Fruit fly (Drosophila melanogaster) whole organism, embryonic: ENCODE measurements around the gene Fkbp59.

Source experiments
- Ada2b ChIP-seq: fragments of 200-800 bp; sonication (Bioruptor generic); IDR thresholded peaks from 2 replicates; pipeline ENCODE4 v1.3.6; 2022; ENCODE audit warnings: missing biosample characterization, missing genetic modification characterization
- Bteb2 ChIP-seq: fragments of 200-800 bp; sonication (Bioruptor generic); optimal IDR thresholded peaks from 2 replicates; lab custom pipeline; 2016; ENCODE audit warnings: missing biosample characterization, missing genetic modification characterization
- CG10209 ChIP-seq: fragments of 200-800 bp; sonication (Bioruptor generic); optimal IDR thresholded peaks from 3 replicates; lab custom pipeline; 2017; ENCODE audit warnings: missing biosample characterization, mild to moderate bottlenecking, missing genetic modification characterization, missing genetic modification reagents
- CG10565 ChIP-seq: fragments of 200-800 bp; sonication (Bioruptor generic); optimal IDR thresholded peaks from 3 replicates; lab custom pipeline; 2016; ENCODE audit warnings: missing biosample characterization, mild to moderate bottlenecking, missing genetic modification characterization
- CG10979 ChIP-seq: fragments of 200-800 bp; sonication (Bioruptor generic); optimal IDR thresholded peaks from 2 replicates; lab custom pipeline; 2018; ENCODE audit warnings: missing biosample characterization, mild to moderate bottlenecking, missing genetic modification characterization, moderate library complexity
- CG11247 ChIP-seq: fragments of 200-800 bp; sonication (Bioruptor generic); IDR thresholded peaks from 2 replicates; pipeline ENCODE4 v1.3.6; 2022; ENCODE audit warnings: missing biosample characterization, missing genetic modification characterization
- CG11398 ChIP-seq: fragments of 200-800 bp; sonication (Bioruptor generic); optimal IDR thresholded peaks from 2 replicates; lab custom pipeline; 2016; ENCODE audit warnings: missing biosample characterization, missing genetic modification characterization
- CG11560 ChIP-seq: fragments of 200-800 bp; sonication (Bioruptor generic); IDR thresholded peaks from 3 replicates; pipeline ENCODE4 v1.3.6; 2022; ENCODE audit warnings: missing biosample characterization, missing genetic modification characterization
- CG12155 ChIP-seq: fragments of 200-800 bp; sonication (Bioruptor generic); optimal IDR thresholded peaks from 3 replicates; lab custom pipeline; 2016; ENCODE audit warnings: missing biosample characterization, missing genetic modification characterization
- CG12942 ChIP-seq: fragments of 200-800 bp; sonication (Bioruptor generic); optimal IDR thresholded peaks from 3 replicates; lab custom pipeline; 2016; ENCODE audit warnings: missing biosample characterization, missing genetic modification characterization
- CG14014 ChIP-seq: fragments of 200-800 bp; sonication (Bioruptor generic); IDR thresholded peaks from 2 replicates; pipeline ENCODE4 v1.3.6; 2022; ENCODE audit warnings: missing biosample characterization, missing genetic modification characterization
- CG15601 ChIP-seq: fragments of 200-800 bp; sonication (Bioruptor generic); optimal IDR thresholded peaks from 3 replicates; lab custom pipeline; 2019; ENCODE audit warnings: missing biosample characterization, mild to moderate bottlenecking, missing genetic modification characterization, moderate library complexity
- CG15696 ChIP-seq: fragments of 200-800 bp; sonication (Bioruptor generic); optimal IDR thresholded peaks from 2 replicates; lab custom pipeline; 2019; ENCODE audit warnings: missing biosample characterization, mild to moderate bottlenecking, missing genetic modification characterization, moderate library complexity
- CG1602 ChIP-seq: fragments of 200-800 bp; sonication (Bioruptor generic); optimal IDR thresholded peaks from 3 replicates; lab custom pipeline; 2016; ENCODE audit warnings: missing biosample characterization, missing genetic modification characterization
- CG17912 ChIP-seq: fragments of 200-800 bp; sonication (Bioruptor generic); optimal IDR thresholded peaks from 2 replicates; lab custom pipeline; 2018; ENCODE audit warnings: missing biosample characterization, mild to moderate bottlenecking, missing genetic modification characterization
- CG18262 ChIP-seq: fragments of 200-800 bp; optimal IDR thresholded peaks from 3 replicates; lab custom pipeline; 2019; ENCODE audit warnings: missing biosample characterization, mild to moderate bottlenecking, missing genetic modification characterization, moderate library complexity
- CG1832 ChIP-seq: fragments of 200-800 bp; sonication (Bioruptor generic); optimal IDR thresholded peaks from 2 replicates; lab custom pipeline; 2017; ENCODE audit warnings: missing biosample characterization, mild to moderate bottlenecking, missing genetic modification characterization, inconsistent platforms
- CG18476 ChIP-seq: fragments of 200-800 bp; sonication (Bioruptor generic); optimal IDR thresholded peaks from 2 replicates; lab custom pipeline; 2016; ENCODE audit warnings: missing biosample characterization, mild to moderate bottlenecking, missing genetic modification characterization
- CG2678 ChIP-seq: fragments of 200-800 bp; sonication (Bioruptor generic); optimal IDR thresholded peaks from 3 replicates; lab custom pipeline; 2019; ENCODE audit warnings: missing biosample characterization, mild to moderate bottlenecking, missing genetic modification characterization, moderate library complexity
- CG32532 ChIP-seq: fragments of 200-800 bp; sonication (Bioruptor generic); IDR thresholded peaks from 2 replicates; pipeline ENCODE4 v1.3.6; 2022; ENCODE audit warnings: missing biosample characterization, missing genetic modification characterization
- CG34376 ChIP-seq: fragments of 200-800 bp; sonication (Bioruptor generic); optimal IDR thresholded peaks from 2 replicates; lab custom pipeline; 2018; ENCODE audit warnings: missing biosample characterization, mild to moderate bottlenecking, missing genetic modification characterization
- CG6254 ChIP-seq: fragments of 200-800 bp; sonication (Bioruptor generic); optimal IDR thresholded peaks from 3 replicates; lab custom pipeline; 2017; ENCODE audit warnings: mild to moderate bottlenecking, missing biosample characterization, missing genetic modification reagents, missing genetic modification characterization
- CG6813 ChIP-seq: fragments of 200-800 bp; sonication (Bioruptor generic); optimal IDR thresholded peaks from 2 replicates; lab custom pipeline; 2017; ENCODE audit warnings: missing biosample characterization, missing genetic modification characterization, mild to moderate bottlenecking, moderate library complexity, missing genetic modification reagents
- CG7357 ChIP-seq: fragments of 200-800 bp; sonication (Bioruptor generic); IDR thresholded peaks from 3 replicates; pipeline ENCODE4 v1.3.6; 2022; ENCODE audit warnings: missing biosample characterization, missing genetic modification characterization
- CG7372 ChIP-seq: fragments of 200-800 bp; sonication (Bioruptor generic); IDR thresholded peaks from 2 replicates; pipeline ENCODE4 v1.3.6; 2022; ENCODE audit warnings: missing biosample characterization, missing genetic modification characterization
- CG8944 ChIP-seq: fragments of 200-800 bp; sonication (Bioruptor generic); optimal IDR thresholded peaks from 3 replicates; lab custom pipeline; 2016; ENCODE audit warnings: missing biosample characterization, missing genetic modification characterization
- D19A ChIP-seq: fragments of 200-800 bp; optimal IDR thresholded peaks from 3 replicates; lab custom pipeline; 2019; ENCODE audit warnings: missing biosample characterization, mild to moderate bottlenecking, missing genetic modification characterization, moderate library complexity
- Dad ChIP-seq: fragments of 200-800 bp; sonication (Bioruptor generic); optimal IDR thresholded peaks from 3 replicates; lab custom pipeline; 2016; ENCODE audit warnings: missing biosample characterization, missing genetic modification characterization
- Dfd ChIP-seq, 2 experiments: fragments of >200 bp; optimal IDR thresholded peaks; 2 replicates each; lab custom pipeline; 2017; ENCODE audit warnings: missing biosample characterization in 2 of 2, missing genetic modification characterization in 2 of 2
- Gsc ChIP-seq: fragments of 200-800 bp; sonication (Bioruptor generic); IDR thresholded peaks from 2 replicates; pipeline ENCODE4 v1.3.6; 2022; ENCODE audit warnings: missing biosample characterization, missing genetic modification characterization
- H2.0 ChIP-seq: fragments of 200-800 bp; sonication (Bioruptor generic); IDR thresholded peaks from 2 replicates; pipeline ENCODE4 v1.3.6; 2022; ENCODE audit warnings: missing biosample characterization, missing genetic modification characterization
- HHEX ChIP-seq: fragments of 200-800 bp; sonication (Bioruptor generic); optimal IDR thresholded peaks from 3 replicates; lab custom pipeline; 2017; ENCODE audit warnings: missing biosample characterization, mild to moderate bottlenecking, missing genetic modification characterization, missing genetic modification reagents
- HmgD ChIP-seq: fragments of 200-800 bp; sonication (Bioruptor generic); optimal IDR thresholded peaks from 3 replicates; lab custom pipeline; 2016; ENCODE audit warnings: missing biosample characterization, missing genetic modification characterization
- Hr39 ChIP-seq: fragments of >200 bp; optimal IDR thresholded peaks from 2 replicates; lab custom pipeline; 2017
- Hr78 ChIP-seq, 2 experiments: fragments of 200-800 bp in 1 of 2; fragments of >200 bp in 1 of 2; sonication (Bioruptor generic) in 1 of 2; optimal IDR thresholded peaks; 2 replicates each; lab custom pipeline; 2017 to 2019; ENCODE audit warnings: missing biosample characterization in 2 of 2, missing genetic modification characterization in 2 of 2, mild to moderate bottlenecking in 1 of 2, moderate library complexity in 1 of 2
- Mad ChIP-seq: fragments of 200-800 bp; sonication (Bioruptor generic); optimal IDR thresholded peaks from 2 replicates; lab custom pipeline; 2016; ENCODE audit warnings: missing biosample characterization, missing genetic modification characterization
- Opbp ChIP-seq: fragments of 200-800 bp; sonication (Bioruptor generic); IDR thresholded peaks from 3 replicates; pipeline ENCODE4 v1.3.6; 2022; ENCODE audit warnings: missing biosample characterization, missing genetic modification characterization; ENCODE audit not compliant: partially characterized antibody
- Trl ChIP-seq, 3 experiments: fragments of >200 bp in 2 of 3; fragments of 200-800 bp in 1 of 3; sonication (Bioruptor generic) in 1 of 3; optimal IDR thresholded peaks; 2 replicates in 1 of 3; 3 replicates in 2 of 3; lab custom pipeline; 2016 to 2017; ENCODE audit warnings: missing biosample characterization in 1 of 3, missing genetic modification characterization in 1 of 3
- az2 ChIP-seq: fragments of 200-800 bp; sonication (Bioruptor generic); optimal IDR thresholded peaks from 3 replicates; lab custom pipeline; 2016; ENCODE audit warnings: missing biosample characterization, missing genetic modification characterization
- fru ChIP-seq: fragments of >200 bp; optimal IDR thresholded peaks from 2 replicates; lab custom pipeline; 2017
- gcm2 ChIP-seq: fragments of 200-800 bp; sonication (Bioruptor generic); optimal IDR thresholded peaks from 2 replicates; lab custom pipeline; 2016; ENCODE audit warnings: missing biosample characterization, missing genetic modification characterization
- lola ChIP-seq, 3 experiments: fragments of >200 bp in 2 of 3; fragments of 200-800 bp in 1 of 3; sonication (Bioruptor generic) in 1 of 3; optimal IDR thresholded peaks; 2 replicates each; lab custom pipeline; 2017 to 2019; ENCODE audit warnings: missing biosample characterization in 3 of 3, missing genetic modification characterization in 3 of 3, mild to moderate bottlenecking in 1 of 3, moderate library complexity in 1 of 3
- nmo ChIP-seq: fragments of 200-800 bp; sonication (Bioruptor generic); optimal IDR thresholded peaks from 2 replicates; lab custom pipeline; 2018; ENCODE audit warnings: missing biosample characterization, mild to moderate bottlenecking, missing genetic modification characterization, moderate library complexity
- org-1 ChIP-seq: fragments of 200-800 bp; sonication (Bioruptor generic); optimal IDR thresholded peaks from 2 replicates; lab custom pipeline; 2017; ENCODE audit warnings: missing biosample characterization, missing genetic modification characterization
- pan ChIP-seq, 4 experiments: fragments of >200 bp in 3 of 4; fragments of 200-800 bp in 1 of 4; sonication (Bioruptor generic) in 1 of 4; optimal IDR thresholded peaks in 3 of 4; IDR thresholded peaks in 1 of 4; 2 replicates each; pipeline versions ENCODE4 v1.3.6 to Lab custom; 2017 to 2022; ENCODE audit warnings: missing biosample characterization in 2 of 4, missing genetic modification characterization in 2 of 4, mixed read lengths in 1 of 4
- ro ChIP-seq: fragments of 200-800 bp; sonication (Bioruptor generic); IDR thresholded peaks from 2 replicates; pipeline ENCODE4 v1.3.6; 2022; ENCODE audit warnings: missing biosample characterization, missing genetic modification characterization
- scrt ChIP-seq: fragments of 200-800 bp; sonication (Bioruptor generic); optimal IDR thresholded peaks from 2 replicates; lab custom pipeline; 2018; ENCODE audit warnings: missing biosample characterization, mild to moderate bottlenecking, missing genetic modification characterization, moderate library complexity
- unc-4 ChIP-seq: fragments of 200-800 bp; sonication (Bioruptor generic); IDR thresholded peaks from 2 replicates; pipeline ENCODE4 v1.3.6; 2022; ENCODE audit warnings: missing biosample characterization, missing genetic modification characterization; ENCODE audit not compliant: partially characterized antibody
- unpg ChIP-seq: fragments of 200-800 bp; sonication (Bioruptor generic); optimal IDR thresholded peaks from 3 replicates; lab custom pipeline; 2018; ENCODE audit warnings: missing biosample characterization, mild to moderate bottlenecking, missing genetic modification characterization, moderate library complexity
- wek ChIP-seq: fragments of 200-800 bp; sonication (Bioruptor generic); optimal IDR thresholded peaks from 3 replicates; lab custom pipeline; 2018; ENCODE audit warnings: missing biosample characterization, mild to moderate bottlenecking, missing genetic modification characterization, moderate library complexity
- zen ChIP-seq: fragments of 200-800 bp; sonication (Bioruptor generic); optimal IDR thresholded peaks from 3 replicates; lab custom pipeline; 2018; ENCODE audit warnings: missing biosample characterization, mild to moderate bottlenecking, missing genetic modification characterization, moderate library complexity

Gene Fkbp59

dm6 chr2L:9890576-9890975, 2.8 kb downstream of the Fkbp59 start, which contains the start of the genes CG34183 and CG4537 (continued):
- TF ChIP-seq CG1602 (no peak), CG7372 (GFP tag; lab: Robert Waterston, UW) (no peak), Trl (optimal IDR thresholded peaks at IDR 0.05; lab: Kevin White, UChicago) (no peak), Trl (GFP tag; optimal IDR thresholded peaks at IDR 0.05; lab: Kevin White, UChicago) (no peak), CG32532 (no peak), H2.0 (no peak), CG12942 (GFP tag; lab: Kevin White, UChicago) (no peak), unc-4 (GFP tag; lab: Robert Waterston, UW) (peak; percentile 92), CG1832 (no peak), HHEX (no peak), CG18476 (no peak), pan (optimal IDR thresholded peaks at IDR 0.05; lab: Kevin White, UChicago) (no peak), pan (GFP tag; optimal IDR thresholded peaks at IDR 0.05 in 1 of 2, IDR thresholded peaks at IDR 0.05 in 1 of 2) (no peak), CG10979 (tag; lab: Kevin White, UChicago) (no peak), CG6254 (GFP tag; lab: Kevin White, UChicago) (no peak), fru (lab: Kevin White, UChicago) (no peak), CG7357 (GFP tag; lab: Robert Waterston, UW) (no peak), CG8944 (GFP tag; lab: Kevin White, UChicago) (no peak), Opbp (GFP tag; lab: Robert Waterston, UW) (peak; percentile 91), CG15696 (tag; lab: Kevin White, UChicago) (no peak), CG11247 (GFP tag; lab: Robert Waterston, UW) (no peak), Mad (GFP tag; lab: Kevin White, UChicago) (no peak), Dfd (GFP tag; optimal IDR thresholded peaks at IDR 0.05; lab: Kevin White, UChicago) (no peak), Dad (peak; percentile 11), CG12155 (GFP tag; lab: Kevin White, UChicago) (no peak), Bteb2 (GFP tag; lab: Kevin White, UChicago) (no peak), CG10209 (GFP tag; lab: Kevin White, UChicago) (no peak), org-1 (GFP tag; lab: Kevin White, UChicago) (no peak), CG10565 (GFP tag; lab: Kevin White, UChicago) (no peak), CG11398 (GFP tag; lab: Kevin White, UChicago) (no peak), ro (no peak), wek (no peak), Hr39 (lab: Kevin White, UChicago) (no peak), CG18262 (tag; lab: Kevin White, UChicago) (no peak), scrt (GFP tag; lab: Kevin White, UChicago) (no peak), HmgD (no peak), zen (tag; lab: Kevin White, UChicago) (no peak), Ada2b (GFP tag; lab: Robert Waterston, UW) (no peak), unpg (GFP tag; lab: Kevin White, UChicago) (no peak), CG11560 (tag; lab: Robert Waterston, UW) (no peak), CG15601 (no peak), lola (GFP tag; optimal IDR thresholded peaks at IDR 0.05; lab: Kevin White, UChicago) (no peak), gcm2 (GFP tag; lab: Kevin White, UChicago) (no peak), CG2678 (tag; lab: Kevin White, UChicago) (no peak), CG34376 (GFP tag; lab: Kevin White, UChicago) (peak; percentile 6), Gsc (GFP tag; lab: Robert Waterston, UW) (no peak), CG17912 (no peak), CG14014 (GFP tag; lab: Robert Waterston, UW) (no peak), Hr78 (GFP tag; optimal IDR thresholded peaks at IDR 0.05; lab: Kevin White, UChicago) (no peak), D19A (no peak), nmo (GFP tag; lab: Kevin White, UChicago) (peak; percentile 13), az2 (GFP tag; lab: Kevin White, UChicago) (no peak), CG6813 (GFP tag; lab: Kevin White, UChicago) (no peak)
